Fruit fly (Drosophila melanogaster): ENCODE measurements around the gene CG45072.

- TF ChIP-seq CG6276 (GFP tag; optimal IDR thresholded peaks at IDR 0.05): no peak
- no peak for TF ChIP-seq vri (GFP tag; optimal IDR thresholded peaks at IDR 0.05)
- TF ChIP-seq Hr4 (GFP tag; optimal IDR thresholded peaks at IDR 0.05): no peak
- TF ChIP-seq achi (GFP tag; optimal IDR thresholded peaks at IDR 0.05): no peak
- TF ChIP-seq CG3032 (tag; optimal IDR thresholded peaks at IDR 0.05): no peak
Measured at dm6 chr3R:30110959-30111358, 12.1 kb downstream of the CG45072 start.

All from whole organism, prepupa.